Worm (Caenorhabditis elegans) whole organism, young adult: Measurements from ENCODE around the gene ZK1098.11.

Experiments used
- akir-1 ChIP-seq: fragments of 200-800 bp; sonication (Bioruptor generic); optimal IDR thresholded peaks from 2 replicates; lab custom pipeline; 2018; ENCODE audit warnings: mild to moderate bottlenecking, missing genetic modification characterization, moderate library complexity, missing compliant biosample characterization
- ama-1 ChIP-seq, 3 experiments: fragments of 150-350 bp in 1 of 3; sonication (generic microtip) in 2 of 3; optimal IDR thresholded peaks; 2 replicates each; lab custom pipeline; 2014 to 2018; ENCODE audit warnings: missing biosample characterization in 2 of 3, missing genetic modification characterization in 2 of 3, missing genetic modification reagents in 2 of 3
- attf-6 ChIP-seq: fragments of 200-800 bp; sonication (Bioruptor generic); IDR thresholded peaks from 2 replicates; pipeline ENCODE4 v1.3.6; 2022; ENCODE audit warnings: missing genetic modification reagents, missing genetic modification characterization, missing compliant biosample characterization
- bed-1 ChIP-seq: fragments of 200-800 bp; sonication (Bioruptor generic); IDR thresholded peaks from 2 replicates; pipeline ENCODE4 v1.3.6; 2022; ENCODE audit warnings: missing genetic modification reagents, missing genetic modification characterization, missing compliant biosample characterization
- ceh-91 ChIP-seq: fragments of 200-800 bp; sonication (Bioruptor generic); IDR thresholded peaks from 2 replicates; pipeline ENCODE4 v1.3.6; 2022; ENCODE audit warnings: missing genetic modification reagents, missing genetic modification characterization, missing compliant biosample characterization
- die-1 ChIP-seq: sonication (generic microtip); optimal IDR thresholded peaks from 2 replicates; lab custom pipeline; 2016; ENCODE audit warnings: missing genotype, mild to moderate bottlenecking, missing genetic modification characterization, missing compliant biosample characterization
- efl-1 ChIP-seq: fragments of 150-350 bp; optimal IDR thresholded peaks from 2 replicates; lab custom pipeline; 2014; ENCODE audit warnings: missing biosample characterization, missing genetic modification reagents, missing genetic modification characterization
- lin-40 ChIP-seq: sonication (generic microtip); optimal IDR thresholded peaks from 2 replicates; lab custom pipeline; 2016; ENCODE audit warnings: missing genetic modification characterization, mild to moderate bottlenecking, missing compliant biosample characterization, missing genotype, missing genetic modification reagents
- lir-1 ChIP-seq: fragments of 200-800 bp; sonication (Bioruptor generic); conservative IDR thresholded peaks from 2 replicates; pipeline ENCODE4 v1.3.6; 2022; ENCODE audit warnings: missing genetic modification reagents, missing genetic modification characterization, missing compliant biosample characterization
- lsl-1 ChIP-seq: fragments of 200-800 bp; sonication (Bioruptor generic); optimal IDR thresholded peaks from 2 replicates; lab custom pipeline; 2018; ENCODE audit warnings: mild to moderate bottlenecking, missing genetic modification characterization, moderate library complexity, missing compliant biosample characterization
- mes-4 ChIP-seq: sonication (generic microtip); optimal IDR thresholded peaks from 2 replicates; lab custom pipeline; 2016; ENCODE audit warnings: missing genotype, missing genetic modification characterization, missing compliant biosample characterization
- nhr-179 ChIP-seq: sonication (generic microtip); optimal IDR thresholded peaks from 2 replicates; lab custom pipeline; 2016; ENCODE audit warnings: mild to moderate bottlenecking, missing genetic modification characterization, missing compliant biosample characterization
- nhr-90 ChIP-seq: sonication (generic microtip); optimal IDR thresholded peaks from 2 replicates; lab custom pipeline; 2016; ENCODE audit warnings: missing genotype, mild to moderate bottlenecking, missing genetic modification characterization, missing compliant biosample characterization
- repo-1 ChIP-seq: sonication (generic microtip); optimal IDR thresholded peaks from 2 replicates; lab custom pipeline; 2017; ENCODE audit warnings: mild to moderate bottlenecking, missing genetic modification characterization, missing compliant biosample characterization
- rpc-1 ChIP-seq, 2 experiments: fragments of 150-350 bp in 1 of 2; sonication (generic microtip) in 1 of 2; optimal IDR thresholded peaks; 2 replicates each; lab custom pipeline; 2014 to 2018; ENCODE audit warnings: missing biosample characterization in 1 of 2, missing genetic modification characterization in 1 of 2, missing genetic modification reagents in 1 of 2, missing genotype in 1 of 2
- snpc-4 ChIP-seq, 5 experiments: fragments of 150-350 bp in 1 of 5; sonication (generic microtip) in 4 of 5; optimal IDR thresholded peaks; 2 replicates each; lab custom pipeline; 2014 to 2018; ENCODE audit warnings: missing genetic modification characterization in 5 of 5, missing biosample characterization in 3 of 5, antibody characterized with exemption in 2 of 5, mild to moderate bottlenecking in 2 of 5, missing compliant biosample characterization in 2 of 5, missing genotype in 2 of 5, moderate library complexity in 2 of 5, missing genetic modification reagents in 1 of 5
- ztf-6 ChIP-seq: fragments of 200-800 bp; sonication (Bioruptor generic); IDR thresholded peaks from 2 replicates; pipeline ENCODE4 v1.3.6; 2022; ENCODE audit warnings: missing genetic modification reagents, missing genetic modification characterization, missing compliant biosample characterization

The ZK1098.11 gene

ce11 chrIII:9598168-9598567 is 41.8 kb downstream of the ZK1098.11 start, which contains the start of gene F58A4.1:
F58A4.1 (plus strand) TSS chrIII:9598468.
- TF ChIP-seq attf-6 (GFP tag; lab: Robert Waterston, UW), result no peak
- TF ChIP-seq akir-1, result no peak
- no peak for TF ChIP-seq snpc-4 (GFP tag; optimal IDR thresholded peaks at IDR 0.05; lab: Kevin White, UChicago)
- TF ChIP-seq snpc-4 (tag; optimal IDR thresholded peaks at IDR 0.05; lab: Kevin White, UChicago), result no peak
- no peak for TF ChIP-seq ztf-6 (GFP tag; lab: Robert Waterston, UW)
- no peak for TF ChIP-seq bed-1 (GFP tag; lab: Robert Waterston, UW)
- no peak for TF ChIP-seq mes-4
- no peak for TF ChIP-seq ama-1 (optimal IDR thresholded peaks at IDR 0.05; lab: Kevin White, UChicago)
- no peak for TF ChIP-seq ama-1 (GFP tag; optimal IDR thresholded peaks at IDR 0.05; lab: Kevin White, UChicago)
- TF ChIP-seq rpc-1 (optimal IDR thresholded peaks at IDR 0.05; lab: Kevin White, UChicago), result no peak
- no peak for TF ChIP-seq rpc-1 (tag; optimal IDR thresholded peaks at IDR 0.05; lab: Kevin White, UChicago)
- no peak for TF ChIP-seq nhr-179 (tag; lab: Kevin White, UChicago)
- no peak for TF ChIP-seq die-1 (tag; lab: Kevin White, UChicago)
- TF ChIP-seq nhr-90 (tag; lab: Kevin White, UChicago), result no peak
- TF ChIP-seq repo-1 (tag; lab: Kevin White, UChicago), result no peak
- TF ChIP-seq ceh-91 (GFP tag; lab: Robert Waterston, UW), result no peak

- TF ChIP-seq lin-40 (tag; lab: Kevin White, UChicago), result no peak
- no peak for TF ChIP-seq lir-1
- TF ChIP-seq efl-1 (GFP tag; lab: Kevin White, UChicago), result peak; percentile 26
- no peak for TF ChIP-seq lsl-1
Measured at ce11 chrIII:9600645-9601044, 44.2 kb downstream of the ZK1098.11 start, which contains the start of gene F58A4.2. F58A4.2 (minus strand) TSS chrIII:9600745.
